Fruit fly (Drosophila melanogaster) whole organism, pupa: ENCODE measurements around the gene CG43137.

Experiments used
- CG17806 ChIP-seq: fragments of 200-800 bp; sonication (Bioruptor generic); optimal IDR thresholded peaks from 2 replicates; lab custom pipeline; 2018; ENCODE audit warnings: missing biosample characterization, mild to moderate bottlenecking, missing genetic modification characterization, moderate library complexity
- CG32121 ChIP-seq: fragments of 200-800 bp; sonication (Bioruptor generic); IDR thresholded peaks from 2 replicates; pipeline ENCODE4 v1.3.6; 2022; ENCODE audit warnings: missing biosample characterization, missing genetic modification characterization
- CG8159 ChIP-seq: fragments of 200-800 bp; sonication (Bioruptor generic); optimal IDR thresholded peaks from 3 replicates; lab custom pipeline; 2018; ENCODE audit warnings: missing biosample characterization, mild to moderate bottlenecking, missing genetic modification characterization, moderate library complexity
- D1 ChIP-seq: fragments of 200-800 bp; sonication (Bioruptor generic); optimal IDR thresholded peaks from 2 replicates; lab custom pipeline; 2018; ENCODE audit warnings: missing biosample characterization, mild to moderate bottlenecking, missing genetic modification characterization, moderate library complexity
- fd96Ca ChIP-seq: fragments of 200-800 bp; sonication (Bioruptor generic); IDR thresholded peaks from 3 replicates; pipeline ENCODE4 v1.3.6; 2022; ENCODE audit warnings: missing biosample characterization, missing genetic modification characterization
- gl ChIP-seq: fragments of 200-800 bp; sonication (Bioruptor generic); optimal IDR thresholded peaks from 2 replicates; lab custom pipeline; 2018; ENCODE audit warnings: missing biosample characterization, mild to moderate bottlenecking, missing genetic modification characterization
- rn ChIP-seq: fragments of 200-800 bp; sonication (Bioruptor generic); IDR thresholded peaks from 2 replicates; pipeline ENCODE4 v1.3.6; 2022; ENCODE audit warnings: missing biosample characterization, missing genetic modification characterization

dm6 chrX:5880139-5880924, 15.4 kb upstream of the CG43137 start:
- peak; percentile 79 for TF ChIP-seq CG32121 (GFP tag; lab: Robert Waterston, UW)
- no peak for TF ChIP-seq D1 (tag; lab: Kevin White, UChicago)
- peak; percentile 73; the same call in 2 of the 3 replicates for TF ChIP-seq fd96Ca (GFP tag; lab: Robert Waterston, UW)
- TF ChIP-seq CG17806 (tag; lab: Kevin White, UChicago) = peak; percentile 80
- peak; percentile 60 for TF ChIP-seq gl
- peak; percentile 79 for TF ChIP-seq CG8159 (tag; lab: Kevin White, UChicago)
- TF ChIP-seq rn (GFP tag; lab: Robert Waterston, UW) = peak; percentile 60; the same call in 1 of the 2 replicates
